Worm (Caenorhabditis elegans): ENCODE measurements around the gene tald-1.

DNA sequence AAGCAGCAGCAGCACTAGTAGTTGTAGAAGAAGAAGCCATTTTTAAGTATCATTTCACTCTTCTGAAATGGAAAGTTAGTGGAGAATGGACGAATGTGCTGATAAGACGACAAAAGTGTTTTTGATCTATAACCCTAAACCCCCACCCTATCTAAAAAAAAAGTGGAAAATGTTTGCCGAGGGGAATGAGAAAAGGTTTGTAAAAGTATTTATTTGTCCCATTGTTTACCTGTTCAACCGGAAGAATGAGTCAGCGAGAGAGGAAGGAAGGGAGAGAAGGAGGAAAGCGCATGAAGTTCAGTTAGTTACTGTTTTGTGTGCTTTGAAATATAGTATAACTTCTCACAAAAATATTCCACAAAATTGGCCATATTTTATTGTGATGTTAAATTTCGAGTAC is 10.7 kb downstream of the tald-1 start:
- TF ChIP-seq ref-1 (GFP tag; conservative IDR thresholded peaks at IDR 0.05): no peak
- no peak for TF ChIP-seq flt-1 (GFP tag; IDR thresholded peaks at IDR 0.05)

Data from whole organism, midembryonic.